Worm (Caenorhabditis elegans) whole organism, L4 larva: Measurements from ENCODE around the gene srz-16.

ENCODE experiments used
- D1046.2 ChIP-seq: fragments of 200-800 bp; sonication (Bioruptor generic); IDR thresholded peaks from 2 replicates; pipeline ENCODE4 v1.3.6; 2022; ENCODE audit warnings: missing genetic modification characterization, missing compliant biosample characterization
- Y48G9A.11 ChIP-seq: fragments of 200-800 bp; sonication (Bioruptor generic); IDR thresholded peaks from 2 replicates; pipeline ENCODE4 v1.3.6; 2022; ENCODE audit warnings: missing genetic modification reagents, missing genetic modification characterization, missing compliant biosample characterization
- ZK546.5 ChIP-seq, 2 experiments: sonication (generic microtip); optimal IDR thresholded peaks; 2 replicates each; lab custom pipeline; 2017; ENCODE audit warnings: missing biosample characterization in 2 of 2, missing genetic modification characterization in 2 of 2
- aha-1 ChIP-seq: fragments of 150-350 bp; peaks from one replicate; lab custom pipeline; 2014; ENCODE audit warnings: missing biosample characterization, missing genetic modification characterization
- ceh-20 ChIP-seq: fragments of 200-800 bp; sonication (Bioruptor generic); IDR thresholded peaks from 2 replicates; pipeline ENCODE4 v1.3.6; 2022; ENCODE audit warnings: missing genetic modification reagents, missing genetic modification characterization, missing compliant biosample characterization
- ceh-28 ChIP-seq: fragments of 150-350 bp; optimal IDR thresholded peaks from 2 replicates; lab custom pipeline; 2014; ENCODE audit warnings: missing biosample characterization, missing genetic modification reagents, missing genetic modification characterization
- ceh-32 ChIP-seq: sonication (generic microtip); optimal IDR thresholded peaks from 2 replicates; lab custom pipeline; 2016; ENCODE audit warnings: mild to moderate bottlenecking, missing genetic modification characterization, missing compliant biosample characterization; ENCODE audit not compliant: poor library complexity
- daf-16 ChIP-seq, 3 experiments: sonication (generic microtip); optimal IDR thresholded peaks; 2 replicates each; lab custom pipeline; 2016 to 2017; ENCODE audit warnings: missing genetic modification characterization in 3 of 3, missing genetic modification reagents in 3 of 3, mild to moderate bottlenecking in 2 of 3, missing compliant biosample characterization in 2 of 3, missing biosample characterization in 1 of 3, moderate library complexity in 1 of 3
- dmd-6 ChIP-seq: fragments of 200-800 bp; sonication (Bioruptor generic); IDR thresholded peaks from 2 replicates; pipeline ENCODE4 v1.3.6; 2022; ENCODE audit warnings: missing genetic modification reagents, missing genetic modification characterization, missing compliant biosample characterization
- dmd-9 ChIP-seq: fragments of 200-800 bp; sonication (Bioruptor generic); IDR thresholded peaks from 2 replicates; pipeline ENCODE4 v1.3.6; 2022; ENCODE audit warnings: missing genetic modification reagents, missing genetic modification characterization, missing compliant biosample characterization
- dve-1 ChIP-seq: sonication (generic microtip); optimal IDR thresholded peaks from 2 replicates; lab custom pipeline; 2017; ENCODE audit warnings: antibody characterized with exemption, mild to moderate bottlenecking, missing genetic modification characterization, missing compliant biosample characterization; ENCODE audit not compliant: insufficient read depth
- egl-27 ChIP-seq: sonication (generic microtip); optimal IDR thresholded peaks from 3 replicates; lab custom pipeline; 2017; ENCODE audit warnings: missing biosample characterization, missing genetic modification reagents, missing genetic modification characterization
- egl-43 ChIP-seq: fragments of 200-800 bp; sonication (Bioruptor generic); IDR thresholded peaks from 2 replicates; pipeline ENCODE4 v1.3.6; 2022; ENCODE audit warnings: missing genetic modification reagents, missing genetic modification characterization, missing compliant biosample characterization
- hif-1 ChIP-seq, 2 experiments: sonication (generic microtip); optimal IDR thresholded peaks; 2 replicates each; lab custom pipeline; 2016 to 2017; ENCODE audit warnings: missing compliant biosample characterization in 2 of 2, missing genetic modification characterization in 2 of 2, missing genetic modification reagents in 2 of 2, missing genotype in 2 of 2, mild to moderate bottlenecking in 1 of 2
- hlh-11 ChIP-seq: fragments of 200-800 bp; sonication (Bioruptor generic); optimal IDR thresholded peaks from 2 replicates; lab custom pipeline; 2018; ENCODE audit warnings: mild to moderate bottlenecking, missing genetic modification characterization, missing compliant biosample characterization
- jun-1 ChIP-seq: fragments of 150-350 bp; optimal IDR thresholded peaks from 2 replicates; lab custom pipeline; 2014; ENCODE audit warnings: missing biosample characterization, missing genetic modification reagents, missing genetic modification characterization
- lin-1 ChIP-seq: fragments of 200-800 bp; sonication (Bioruptor generic); IDR thresholded peaks from 2 replicates; pipeline ENCODE4 v1.3.6; 2022; ENCODE audit warnings: missing genetic modification reagents, missing genetic modification characterization, missing compliant biosample characterization
- lin-15B ChIP-seq: fragments of 150-350 bp; sonication (generic microtip); optimal IDR thresholded peaks from 3 replicates; lab custom pipeline; 2014; ENCODE audit warnings: missing biosample characterization, missing genetic modification characterization
- lin-29 ChIP-seq: fragments of 200-800 bp; sonication (Bioruptor generic); IDR thresholded peaks from 2 replicates; pipeline ENCODE4 v1.3.6; 2022; ENCODE audit warnings: missing genetic modification reagents, missing genetic modification characterization, missing compliant biosample characterization
- lin-38 ChIP-seq: fragments of 200-800 bp; sonication (Bioruptor generic); IDR thresholded peaks from 2 replicates; pipeline ENCODE4 v1.3.6; 2022; ENCODE audit warnings: missing genetic modification reagents, missing genetic modification characterization, missing compliant biosample characterization
- lin-39 ChIP-seq: fragments of 150-350 bp; optimal IDR thresholded peaks from 2 replicates; lab custom pipeline; 2014; ENCODE audit warnings: missing biosample characterization, missing genetic modification reagents, missing genetic modification characterization
- lsy-2 ChIP-seq, 2 experiments: fragments of 150-350 bp in 1 of 2; sonication (generic microtip) in 1 of 2; optimal IDR thresholded peaks; 2 replicates each; lab custom pipeline; 2014 to 2017; ENCODE audit warnings: missing biosample characterization in 2 of 2, missing genetic modification characterization in 2 of 2
- nhr-10 ChIP-seq: fragments of 150-350 bp; optimal IDR thresholded peaks from 2 replicates; lab custom pipeline; 2014; ENCODE audit warnings: missing biosample characterization, missing genetic modification characterization
- nhr-11 ChIP-seq: fragments of 150-350 bp; optimal IDR thresholded peaks from 2 replicates; lab custom pipeline; 2014; ENCODE audit warnings: missing biosample characterization, missing genetic modification characterization
- php-3 ChIP-seq: fragments of 200-800 bp; sonication (Bioruptor generic); IDR thresholded peaks from 2 replicates; pipeline ENCODE4 v1.3.6; 2022; ENCODE audit warnings: missing genetic modification reagents, missing genetic modification characterization, missing compliant biosample characterization
- snpc-4 ChIP-seq: fragments of 150-350 bp; optimal IDR thresholded peaks from 2 replicates; lab custom pipeline; 2014; ENCODE audit warnings: missing biosample characterization, missing genetic modification characterization
- spr-1 ChIP-seq: sonication (generic microtip); optimal IDR thresholded peaks from 2 replicates; lab custom pipeline; 2016; ENCODE audit warnings: mild to moderate bottlenecking, missing genetic modification characterization, missing compliant biosample characterization
- unc-130 ChIP-seq: sonication (generic microtip); optimal IDR thresholded peaks from 2 replicates; lab custom pipeline; 2016; ENCODE audit warnings: missing genetic modification reagents, missing genetic modification characterization, missing compliant biosample characterization
- zfp-3 ChIP-seq: fragments of 200-800 bp; sonication (Bioruptor generic); conservative IDR thresholded peaks from 2 replicates; pipeline ENCODE4 v1.3.6; 2022; ENCODE audit warnings: missing genetic modification reagents, missing genetic modification characterization, missing compliant biosample characterization
- ztf-7 ChIP-seq: fragments of 150-350 bp; optimal IDR thresholded peaks from 2 replicates; lab custom pipeline; 2014; ENCODE audit warnings: missing biosample characterization, missing genetic modification characterization

srz-16 gene

DNA sequence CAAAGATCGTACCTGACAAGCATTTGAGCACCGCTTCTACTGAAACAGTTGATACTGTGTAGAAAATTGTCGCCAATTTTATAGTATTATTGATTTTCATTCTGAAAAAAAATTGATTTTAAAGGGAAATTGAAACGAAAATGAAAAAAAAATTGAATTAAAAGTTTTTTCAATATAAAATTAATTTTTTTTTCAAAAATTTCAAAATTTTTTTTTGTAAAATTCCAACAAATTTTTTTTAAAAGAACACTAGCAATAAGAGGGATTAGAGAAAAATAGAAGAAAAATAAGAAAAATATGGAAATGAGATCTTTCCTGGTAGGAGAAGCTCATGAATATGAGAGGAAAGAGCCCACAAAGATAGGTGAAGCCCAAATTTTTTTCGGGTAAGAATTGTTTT, 28.7 kb upstream of the srz-16 start, which contains the start of gene Y113G7B.11:
TSS of gene Y113G7B.11 (minus strand) at position 101 of the 400 bp plus-strand sequence.
- TF ChIP-seq ceh-32 (tag; lab: Kevin White, UChicago) (no peak), daf-16 (GFP tag; optimal IDR thresholded peaks at IDR 0.05; lab: Kevin White, UChicago) (no peak), daf-16 (tag; optimal IDR thresholded peaks at IDR 0.05; lab: Kevin White, UChicago) (no peak), php-3 (GFP tag; lab: Robert Waterston, UW) (no peak)

DNA sequence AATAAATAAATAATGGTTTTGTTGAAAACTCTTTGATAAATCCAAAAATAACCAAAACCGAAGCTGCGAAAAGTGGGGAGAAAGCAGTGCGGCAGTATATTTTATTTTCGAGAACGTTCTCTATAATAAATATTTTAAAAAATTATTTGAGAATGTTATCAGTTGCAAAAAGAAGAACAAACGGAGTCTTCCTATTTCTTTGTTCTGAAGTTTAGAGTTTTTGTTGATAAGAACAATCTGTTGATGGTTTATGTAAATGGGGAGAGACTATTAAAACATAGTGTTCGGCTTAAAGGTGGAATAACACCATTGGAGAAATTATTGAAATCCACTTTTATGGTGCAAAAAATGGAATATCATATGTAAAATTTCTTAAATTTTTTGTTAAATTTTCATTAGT, 26.6 kb upstream of the srz-16 start:
- TF ChIP-seq ztf-7 (tag; lab: Kevin White, UChicago), result no peak
- no peak for TF ChIP-seq spr-1 (tag; lab: Kevin White, UChicago)
- no peak for TF ChIP-seq egl-43
- TF ChIP-seq daf-16 (GFP tag; optimal IDR thresholded peaks at IDR 0.05; lab: Kevin White, UChicago), result no peak
- TF ChIP-seq daf-16 (tag; optimal IDR thresholded peaks at IDR 0.05; lab: Kevin White, UChicago), result peak; percentile 79
- TF ChIP-seq lin-1, result no peak
- no peak for TF ChIP-seq lin-15B (tag; lab: Kevin White, UChicago)
- TF ChIP-seq nhr-11 (tag; lab: Kevin White, UChicago), result no peak
- TF ChIP-seq aha-1, result no peak

DNA sequence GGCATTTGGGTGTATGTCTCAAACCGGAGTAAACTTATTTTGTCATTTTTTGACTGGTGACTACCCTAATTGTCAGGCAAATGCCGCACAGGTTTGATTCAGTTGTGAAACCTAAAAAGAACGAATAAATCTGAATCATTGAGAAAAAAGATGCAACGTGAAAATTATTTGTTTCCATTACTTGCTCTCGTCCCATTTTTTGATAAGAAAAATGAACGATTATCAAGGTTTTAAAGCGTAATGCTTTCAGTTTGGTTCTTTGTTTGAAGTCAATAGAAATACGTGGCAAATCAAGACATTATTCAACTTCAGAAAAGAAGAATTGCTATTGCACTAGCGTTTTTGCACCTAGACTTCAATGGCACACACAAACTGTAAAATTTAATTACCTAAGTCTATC, 26.1 kb upstream of the srz-16 start, which contains the start of gene Y113G7B.12:
TSS of gene Y113G7B.12 (minus strand) at position 101 of the 400 bp plus-strand sequence.
- TF ChIP-seq dmd-6 (GFP tag; lab: Robert Waterston, UW) (no peak), dmd-9 (no peak), dve-1 (no peak), aha-1 (peak; percentile 44), unc-130 (GFP tag; lab: Kevin White, UChicago) (no peak), jun-1 (tag; lab: Kevin White, UChicago) (no peak), daf-16 (GFP tag; optimal IDR thresholded peaks at IDR 0.05; lab: Kevin White, UChicago) (no peak), daf-16 (tag; optimal IDR thresholded peaks at IDR 0.05; lab: Kevin White, UChicago) (no peak), lin-29 (GFP tag; lab: Robert Waterston, UW) (no peak)
- TF ChIP-seq, all 104 proteins: peak for 1

DNA sequence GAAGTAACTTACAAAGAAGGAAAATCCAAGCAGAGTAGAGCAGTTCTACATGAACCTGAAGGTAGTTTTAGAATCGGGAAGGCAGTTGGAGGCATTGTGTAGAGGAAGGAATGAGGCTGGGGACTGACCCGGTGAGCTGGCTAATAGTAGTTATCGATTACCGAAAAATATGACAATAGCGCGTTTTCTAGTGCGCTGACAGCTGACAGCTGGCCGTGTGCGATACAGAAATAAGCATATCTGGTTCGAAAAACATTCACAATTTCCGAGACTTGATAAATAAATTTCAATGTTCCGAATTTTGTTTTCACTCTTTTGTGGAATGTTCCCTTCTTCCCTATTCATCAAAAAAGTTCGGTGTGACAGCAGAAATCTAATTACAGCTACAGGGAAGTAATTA, 19.6 kb upstream of the srz-16 start, which contains the start of the genes fbxb-59 and srbc-34:
TSS of gene fbxb-59 (minus strand) at position 101 of the 400 bp plus-strand sequence.
TSS of gene srbc-34 (plus strand) at position 233 of the 400 bp plus-strand sequence.
- TF ChIP-seq zfp-3 (no peak), lin-29 (GFP tag; lab: Robert Waterston, UW) (no peak)

DNA sequence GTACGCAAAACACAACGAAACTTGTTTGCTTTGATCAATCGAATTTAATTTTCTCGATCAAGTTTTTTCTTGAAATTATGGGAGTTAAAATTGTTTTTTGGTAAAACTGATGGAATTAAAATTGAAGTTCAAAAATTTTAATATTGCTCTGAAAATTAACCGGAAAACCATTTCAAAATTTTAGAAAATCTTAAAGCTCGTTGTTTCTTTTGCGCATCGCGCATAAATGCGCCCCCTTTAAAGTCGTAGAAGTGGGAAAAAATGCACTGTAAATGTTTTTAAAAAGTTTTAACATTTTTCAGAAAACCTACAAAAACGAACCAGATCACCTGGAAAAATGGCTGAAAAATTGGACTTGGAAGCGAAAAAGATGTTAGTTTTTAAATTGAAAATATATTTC, 16.6 kb upstream of the srz-16 start, which contains the start of gene fbxa-113:
TSS of gene fbxa-113 (plus strand) at position 301 of the 400 bp plus-strand sequence.
- TF ChIP-seq lin-39 (tag; lab: Kevin White, UChicago) (no peak), hif-1 (tag; optimal IDR thresholded peaks at IDR 0.05; lab: Kevin White, UChicago) (no peak), hlh-11 (tag; lab: Kevin White, UChicago) (no peak), nhr-10 (tag; lab: Kevin White, UChicago) (no peak), egl-27 (tag; lab: Kevin White, UChicago) (no peak), D1046.2 (GFP tag; lab: Robert Waterston, UW) (no peak), lin-15B (tag; lab: Kevin White, UChicago) (no peak), ZK546.5 (tag; optimal IDR thresholded peaks at IDR 0.05; lab: Kevin White, UChicago) (no peak), ceh-20 (no peak), lin-38 (GFP tag; lab: Robert Waterston, UW) (no peak), Y48G9A.11 (GFP tag; lab: Robert Waterston, UW) (no peak)

DNA sequence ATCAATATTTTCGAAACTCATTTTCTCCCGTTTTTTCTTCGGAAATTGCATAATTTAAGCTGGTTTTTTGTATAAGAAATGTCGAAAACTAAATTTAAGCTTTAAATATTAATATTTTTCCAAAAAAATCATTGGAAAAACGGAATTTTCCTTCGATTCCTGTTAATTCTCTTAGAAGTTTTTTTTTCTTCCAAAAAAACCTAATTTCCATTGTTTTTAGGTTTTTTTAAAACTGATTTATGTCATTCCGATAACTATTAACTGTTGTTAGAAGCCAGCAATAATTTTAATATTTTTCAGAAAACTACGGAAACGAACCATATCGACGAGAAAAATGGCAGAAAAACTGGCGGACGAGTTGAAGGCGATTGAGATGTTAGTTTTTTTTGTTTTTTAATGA, 14.8 kb upstream of the srz-16 start, which contains the start of gene fbxa-114:
TSS of gene fbxa-114 (plus strand) at position 301 of the 400 bp plus-strand sequence.
- TF ChIP-seq lsy-2 (tag; optimal IDR thresholded peaks at IDR 0.05; lab: Kevin White, UChicago), result no peak
- TF ChIP-seq nhr-11 (tag; lab: Kevin White, UChicago), result no peak
- no peak for TF ChIP-seq ceh-28 (tag; lab: Kevin White, UChicago)
- peak; percentile 55 for TF ChIP-seq aha-1
- no peak for TF ChIP-seq snpc-4
- TF ChIP-seq, all 104 proteins: peak for 1
